Worm (Caenorhabditis elegans): Measurements from ENCODE around the gene C09B9.85.

DNA sequence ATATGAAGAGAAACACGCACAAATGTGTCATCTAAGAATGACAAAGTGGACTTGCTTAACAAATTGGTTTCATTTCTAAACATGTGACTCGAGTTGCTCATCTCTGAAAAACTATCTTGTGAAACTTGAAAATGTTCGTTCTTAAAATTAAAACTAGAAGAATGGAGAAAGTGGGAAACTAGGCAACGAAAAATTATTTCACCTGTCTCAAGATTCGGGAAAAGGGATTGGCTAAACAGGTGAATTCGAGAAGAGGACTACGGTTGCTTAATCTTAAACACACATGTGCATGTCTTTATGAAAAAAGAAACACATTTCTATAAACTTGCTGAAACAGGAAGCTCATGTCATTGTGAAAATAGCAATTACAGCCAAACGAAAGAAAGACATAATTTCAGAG is 44.5 kb downstream of the C09B9.85 start, which contains the start of gene srz-24:
- TF ChIP-seq npax-4 (tag; optimal IDR thresholded peaks at IDR 0.05) (no peak), lin-11 (tag; optimal IDR thresholded peaks at IDR 0.05) (no peak), pag-3 (tag; optimal IDR thresholded peaks at IDR 0.05; ENCODE audit: borderline replicate concordance) (no peak), rnt-1 (tag; optimal IDR thresholded peaks at IDR 0.05) (no peak), ceh-48 (tag; optimal IDR thresholded peaks at IDR 0.05) (no peak), ceh-22 (tag; optimal IDR thresholded peaks at IDR 0.05) (no peak), syd-9 (tag; optimal IDR thresholded peaks at IDR 0.05) (no peak), dmd-4 (tag; optimal IDR thresholded peaks at IDR 0.05; ENCODE audit: borderline replicate concordance) (no peak), sox-4 (tag; optimal IDR thresholded peaks at IDR 0.05) (no peak), ceh-34 (tag; optimal IDR thresholded peaks at IDR 0.05) (no peak), F13H6.1 (tag; optimal IDR thresholded peaks at IDR 0.05) (no peak)

Data from whole organism, late embryonic.